Worm (Caenorhabditis elegans) whole organism, L4/young adult: ENCODE results near the gene ZK896.1.

Source experiments
- W03F9.2 ChIP-seq: fragments of 150-350 bp; optimal IDR thresholded peaks from 2 replicates; lab custom pipeline; 2014; ENCODE audit warnings: missing biosample characterization, missing genetic modification characterization
- him-1 ChIP-seq: sonication (generic microtip); optimal IDR thresholded peaks from 2 replicates; lab custom pipeline; 2016; ENCODE audit warnings: missing genotype, missing genetic modification reagents, missing genetic modification characterization, missing compliant biosample characterization

DNA sequence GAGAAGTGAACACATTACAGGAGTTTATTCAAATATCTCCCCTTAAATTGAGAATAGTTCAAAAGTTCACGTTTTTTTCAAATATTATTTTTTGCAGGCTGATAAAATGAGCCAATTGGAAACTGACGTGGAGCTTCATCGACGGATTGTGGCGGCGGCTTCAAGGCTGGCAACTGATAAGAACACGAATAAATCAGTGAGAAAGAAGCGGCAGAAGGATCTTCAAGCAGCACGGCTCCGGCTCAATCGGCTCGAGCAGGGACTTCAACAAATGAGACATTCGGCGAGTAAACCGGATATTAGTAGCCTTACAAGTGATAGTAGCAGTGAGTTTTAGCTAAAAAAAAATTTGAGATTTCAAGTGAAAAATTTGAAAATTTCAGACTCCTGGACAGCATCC is 49.9 kb downstream of the ZK896.1 start, which contains the start of gene M02B1.4:
- TF ChIP-seq him-1 (tag; lab: Kevin White, UChicago), result no peak
- no peak for TF ChIP-seq W03F9.2 (tag; lab: Kevin White, UChicago)
